Worm (Caenorhabditis elegans) whole organism, L3 larva: ENCODE results near the gene pph-4.1.

Source experiments
- ZK546.5 ChIP-seq: sonication (generic microtip); optimal IDR thresholded peaks from 2 replicates; lab custom pipeline; 2017; ENCODE audit warnings: missing biosample characterization, missing genetic modification characterization
- lin-39 ChIP-seq: fragments of 150-350 bp; optimal IDR thresholded peaks from 2 replicates; lab custom pipeline; 2018; ENCODE audit warnings: missing biosample characterization, missing genetic modification reagents, missing genetic modification characterization
- nhr-237 ChIP-seq: fragments of 150-350 bp; optimal IDR thresholded peaks from 2 replicates; lab custom pipeline; 2014; ENCODE audit warnings: missing biosample characterization, missing genetic modification characterization
- nhr-67 ChIP-seq: fragments of 150-350 bp; optimal IDR thresholded peaks from 2 replicates; lab custom pipeline; 2014; ENCODE audit warnings: missing biosample characterization, missing genetic modification characterization
- snpc-4 ChIP-seq: fragments of 150-350 bp; optimal IDR thresholded peaks from 2 replicates; lab custom pipeline; 2014; ENCODE audit warnings: missing biosample characterization, missing genetic modification characterization
- ztf-11 ChIP-seq: fragments of 150-350 bp; optimal IDR thresholded peaks from 2 replicates; lab custom pipeline; 2014; ENCODE audit warnings: missing biosample characterization, missing genetic modification characterization
- ztf-4 ChIP-seq: fragments of 150-350 bp; optimal IDR thresholded peaks from 2 replicates; lab custom pipeline; 2014; ENCODE audit warnings: missing biosample characterization, missing genetic modification characterization

- no peak for TF ChIP-seq ztf-11 (tag; lab: Kevin White, UChicago)
- TF ChIP-seq snpc-4 (tag; lab: Kevin White, UChicago), result no peak
- TF ChIP-seq lin-39 (tag; lab: Kevin White, UChicago), result no peak
- TF ChIP-seq nhr-237 (tag; lab: Kevin White, UChicago), result no peak
- TF ChIP-seq ztf-4 (tag; lab: Kevin White, UChicago), result no peak
- TF ChIP-seq ZK546.5 (tag; lab: Kevin White, UChicago), result no peak
- no peak for TF ChIP-seq nhr-67 (tag; lab: Kevin White, UChicago)
These were observed 24.5 kb upstream of the pph-4.1 start for ce11 chrIII:12375614-12376013.
